Fruit fly (Drosophila melanogaster) Kc167 (cell line): ENCODE results near the gene CG18132.

ENCODE experiments used
- Myc ChIP-seq: fragments of >200 bp; optimal IDR thresholded peaks from 2 replicates; lab custom pipeline; 2017; ENCODE audit warnings: missing external identifiers
- Sin3A ChIP-seq: fragments of >200 bp; optimal IDR thresholded peaks from 2 replicates; lab custom pipeline; 2018; ENCODE audit warnings: missing external identifiers
- h ChIP-seq: fragments of >200 bp; optimal IDR thresholded peaks from 3 replicates; lab custom pipeline; 2018; ENCODE audit warnings: missing external identifiers
- insv ChIP-seq: fragments of >200 bp; optimal IDR thresholded peaks from 3 replicates; lab custom pipeline; 2018; ENCODE audit warnings: missing external identifiers
- psq ChIP-seq: fragments of >200 bp; optimal IDR thresholded peaks from 2 replicates; lab custom pipeline; 2017; ENCODE audit warnings: missing external identifiers
- ttk ChIP-seq: sonication (Bioruptor generic); optimal IDR thresholded peaks from 2 replicates; lab custom pipeline; 2017; ENCODE audit warnings: missing external identifiers

CG18132 gene

DNA sequence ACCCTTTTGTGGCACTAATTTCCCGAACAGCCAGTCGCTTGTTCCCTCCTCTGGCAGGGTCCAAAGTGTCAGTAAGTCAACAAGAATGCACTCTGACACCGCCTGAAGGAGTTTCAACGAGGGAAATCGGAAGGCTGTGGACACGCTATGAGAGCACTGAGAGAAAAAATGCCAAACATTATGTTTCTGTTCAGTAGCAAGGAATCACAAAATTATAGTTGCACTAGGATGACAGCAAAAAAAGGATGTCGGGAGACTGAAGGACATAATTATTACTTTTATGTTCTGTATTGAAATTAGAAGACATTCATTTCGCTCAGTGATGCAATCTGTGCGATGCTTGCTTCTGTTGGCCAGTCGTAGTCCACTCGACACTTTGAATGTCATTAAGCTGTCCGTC is 7.5 kb downstream of the CG18132 start:
- TF ChIP-seq ttk (lab: Kevin White, UChicago): no peak
- no peak for TF ChIP-seq psq (lab: Kevin White, UChicago)
- TF ChIP-seq insv (lab: Kevin White, UChicago): no peak
- TF ChIP-seq h (lab: Kevin White, UChicago): no peak
- no peak for TF ChIP-seq Sin3A (lab: Kevin White, UChicago)
- TF ChIP-seq Myc (lab: Kevin White, UChicago): no peak

DNA sequence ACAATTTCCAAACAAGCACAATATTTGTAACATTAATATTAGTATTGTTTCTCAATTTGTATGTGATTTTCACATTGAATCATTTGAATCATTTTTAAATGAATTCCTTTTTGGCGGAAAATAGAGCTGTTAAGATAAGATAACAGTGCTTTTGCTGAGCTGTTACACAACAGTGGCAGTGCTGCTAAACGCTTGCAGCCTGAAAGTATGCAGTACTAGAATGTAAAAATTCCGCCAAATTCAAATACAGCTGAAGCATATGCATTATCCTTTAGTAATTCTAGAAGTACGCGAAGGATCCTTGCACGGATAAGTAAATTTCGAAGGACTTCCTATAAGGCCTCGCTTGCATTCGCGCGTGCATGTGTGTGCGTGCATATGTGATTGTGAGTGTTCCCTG is 13.0 kb downstream of the CG18132 start:
- no peak for TF ChIP-seq insv (lab: Kevin White, UChicago)
- no peak for TF ChIP-seq h (lab: Kevin White, UChicago)
- TF ChIP-seq ttk (lab: Kevin White, UChicago): no peak
- no peak for TF ChIP-seq Sin3A (lab: Kevin White, UChicago)
- TF ChIP-seq Myc (lab: Kevin White, UChicago): no peak
- TF ChIP-seq psq (lab: Kevin White, UChicago): no peak

DNA sequence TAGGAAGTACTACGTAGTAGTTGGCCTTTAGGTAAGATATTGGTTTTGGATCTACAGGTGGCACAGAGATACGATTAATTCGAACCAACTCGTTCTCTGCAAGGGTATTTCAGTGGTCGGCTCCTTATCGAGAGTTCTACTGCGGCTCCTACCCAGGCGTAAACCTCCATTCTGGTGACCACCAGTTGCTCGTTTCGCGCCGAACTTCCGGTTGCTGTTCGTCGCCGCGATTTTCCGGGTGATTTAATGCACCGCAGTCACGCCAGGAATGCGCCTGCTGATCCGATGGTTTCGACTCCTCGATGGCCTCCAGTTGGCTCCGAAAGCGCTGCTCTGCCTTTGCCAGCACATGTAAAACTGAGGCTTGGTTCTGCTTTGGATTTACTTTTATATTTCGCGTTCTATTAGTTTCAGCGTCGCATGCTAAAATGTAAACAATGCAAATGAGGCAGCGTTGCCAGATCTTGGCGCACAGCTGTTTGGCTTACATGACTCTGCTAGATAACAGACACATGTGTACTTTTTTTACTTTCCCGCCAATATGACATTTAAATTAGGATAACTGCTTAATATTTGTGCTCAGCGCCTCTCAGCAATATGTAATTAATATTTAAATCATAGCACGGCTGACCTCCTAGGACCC is 14.7 kb downstream of the CG18132 start, which contains the start of gene CG7420:
Gene CG7420 (minus strand): TSS at position 446 of the 643 bp plus-strand sequence.
- TF ChIP-seq insv (lab: Kevin White, UChicago): no peak

DNA sequence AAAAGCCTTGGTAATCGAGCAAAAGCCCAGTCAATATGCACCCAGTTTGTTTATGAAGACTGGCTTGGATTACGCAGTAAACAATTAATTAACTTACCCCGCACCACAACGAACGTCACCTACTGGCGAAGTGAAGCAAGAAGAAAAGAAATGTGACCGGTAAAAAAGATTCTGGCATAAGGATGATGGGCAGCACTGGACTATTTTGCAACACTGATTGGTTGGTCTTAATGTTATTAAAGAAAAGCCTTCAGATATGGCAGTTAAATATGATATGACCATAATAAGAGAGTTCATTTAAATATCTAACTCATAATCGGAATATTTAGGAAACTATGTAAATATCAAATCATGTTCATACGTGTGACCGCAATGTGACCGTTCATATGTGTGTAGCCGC is 17.0 kb downstream of the CG18132 start, which contains the start of gene CG18131:
Gene CG18131 (minus strand): TSS at position 297 of the 400 bp plus-strand sequence.
- no peak for TF ChIP-seq Sin3A (lab: Kevin White, UChicago)
- no peak for TF ChIP-seq ttk (lab: Kevin White, UChicago)
- TF ChIP-seq insv (lab: Kevin White, UChicago): no peak
- TF ChIP-seq Myc (lab: Kevin White, UChicago): no peak
- TF ChIP-seq h (lab: Kevin White, UChicago): no peak

DNA sequence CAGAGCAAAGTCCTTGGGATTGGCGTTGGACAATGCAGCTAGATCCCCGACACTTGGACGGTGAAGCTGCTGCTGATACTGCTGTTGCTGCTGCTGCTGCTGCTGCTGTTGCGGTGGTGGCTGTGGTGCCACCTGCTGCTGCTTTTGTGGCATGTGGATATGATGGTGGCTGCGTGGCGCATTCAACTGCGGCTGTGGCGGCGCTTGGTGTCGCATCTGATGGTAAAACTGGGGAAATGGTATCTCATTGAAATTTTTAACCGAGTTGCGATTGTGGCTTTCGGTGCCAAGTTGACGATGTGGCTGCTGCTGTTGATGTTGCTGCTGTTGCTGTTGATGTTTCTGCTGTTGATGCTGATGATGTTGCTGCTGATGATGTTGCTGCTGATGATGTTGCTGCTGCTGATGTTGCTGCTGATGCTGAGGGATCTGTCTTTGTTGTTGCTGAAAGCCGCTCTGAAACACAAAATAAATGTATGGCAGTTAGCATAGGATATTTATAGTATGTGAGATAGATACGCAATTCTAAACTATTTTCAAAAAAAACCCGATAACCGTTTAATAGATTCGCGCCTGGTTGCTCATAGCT is 18.2 kb downstream of the CG18132 start:
- TF ChIP-seq h (lab: Kevin White, UChicago): no peak
- no peak for TF ChIP-seq insv (lab: Kevin White, UChicago)
- TF ChIP-seq psq (lab: Kevin White, UChicago): no peak
- TF ChIP-seq ttk (lab: Kevin White, UChicago): no peak
- TF ChIP-seq Myc (lab: Kevin White, UChicago): no peak
- no peak for TF ChIP-seq Sin3A (lab: Kevin White, UChicago)

DNA sequence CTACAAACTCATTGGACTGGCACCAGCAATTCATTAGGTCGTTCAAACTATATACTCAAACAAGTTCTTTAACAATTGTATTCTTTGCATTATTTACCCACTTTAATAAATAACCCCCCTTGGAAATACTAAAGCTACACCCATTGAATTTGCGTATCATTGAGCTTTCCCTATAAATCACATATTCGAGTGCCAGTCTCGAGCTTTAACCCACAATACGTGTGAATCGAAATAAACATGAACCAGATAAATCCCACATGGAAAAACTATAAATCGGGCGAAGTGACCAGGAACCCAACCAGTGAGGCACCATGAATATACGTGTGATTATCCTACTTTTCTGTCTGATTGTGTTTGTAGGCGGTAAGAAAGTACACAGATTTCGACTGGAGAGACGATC is 20.3 kb downstream of the CG18132 start, which contains the start of gene CG31661:
Gene CG31661 (plus strand): TSS at position 301 of the 400 bp plus-strand sequence.
- TF ChIP-seq h (lab: Kevin White, UChicago) (no peak), insv (lab: Kevin White, UChicago) (no peak), ttk (lab: Kevin White, UChicago) (no peak), Sin3A (lab: Kevin White, UChicago) (no peak), Myc (lab: Kevin White, UChicago) (no peak), psq (lab: Kevin White, UChicago) (no peak)

DNA sequence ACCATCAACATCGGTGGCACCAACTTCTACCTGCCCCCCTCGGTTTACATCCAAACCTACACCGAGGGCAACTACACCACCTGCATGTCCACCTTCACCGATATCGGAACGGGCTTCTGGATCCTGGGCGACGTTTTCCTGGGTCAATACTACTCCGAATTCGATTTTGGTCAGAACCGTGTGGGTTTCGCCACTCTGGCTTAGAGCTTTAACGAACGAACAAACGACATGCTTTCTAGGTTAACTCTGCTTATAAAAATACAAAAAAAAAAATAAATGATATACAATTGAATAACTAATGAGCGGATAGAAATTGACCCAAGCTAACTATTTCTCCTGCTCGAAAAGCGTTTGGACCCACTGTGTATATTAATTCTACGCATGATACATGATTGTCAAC is 22.1 kb downstream of the CG18132 start, which contains the start of gene CG31926:
Gene CG31926 (plus strand): TSS at position 301 of the 400 bp plus-strand sequence.
- TF ChIP-seq Myc (lab: Kevin White, UChicago): no peak
- no peak for TF ChIP-seq psq (lab: Kevin White, UChicago)
- no peak for TF ChIP-seq insv (lab: Kevin White, UChicago)
- no peak for TF ChIP-seq h (lab: Kevin White, UChicago)
- no peak for TF ChIP-seq ttk (lab: Kevin White, UChicago)
- TF ChIP-seq Sin3A (lab: Kevin White, UChicago): no peak

DNA sequence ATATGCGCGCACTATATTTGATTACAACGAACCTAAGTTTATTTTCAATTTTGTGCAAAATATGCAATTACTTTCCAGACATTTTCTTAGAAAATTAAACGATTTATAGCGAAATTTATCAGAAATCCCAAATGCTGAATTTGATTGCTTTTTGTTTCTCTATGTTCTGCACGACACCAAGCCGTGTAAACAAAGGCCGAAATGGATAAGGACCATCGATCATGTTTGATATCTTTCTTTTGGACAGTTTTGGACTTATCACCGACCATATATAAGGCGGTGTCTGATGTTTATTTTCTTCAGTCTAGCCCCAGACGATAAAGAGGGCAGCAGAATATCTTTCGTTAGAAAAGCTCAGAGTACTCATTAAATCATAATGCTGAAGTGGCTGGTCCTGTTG is 23.5 kb downstream of the CG18132 start, which contains the start of gene CG33128:
Gene CG33128 (plus strand): TSS at position 301 of the 400 bp plus-strand sequence.
- no peak for TF ChIP-seq h (lab: Kevin White, UChicago)
- TF ChIP-seq Myc (lab: Kevin White, UChicago): no peak
- TF ChIP-seq ttk (lab: Kevin White, UChicago): no peak
- no peak for TF ChIP-seq psq (lab: Kevin White, UChicago)
- no peak for TF ChIP-seq Sin3A (lab: Kevin White, UChicago)
- TF ChIP-seq insv (lab: Kevin White, UChicago): no peak

- TF ChIP-seq ttk (lab: Kevin White, UChicago) (no peak), h (lab: Kevin White, UChicago) (no peak), Sin3A (lab: Kevin White, UChicago) (no peak), psq (lab: Kevin White, UChicago) (no peak), Myc (lab: Kevin White, UChicago) (no peak), insv (lab: Kevin White, UChicago) (no peak)
Measured at dm6 chr2L:1491791-1492345, 25.4 kb downstream of the CG18132 start, which contains the start of gene CG31928. Gene CG31928 (plus strand): TSS chr2L:1492295.

DNA sequence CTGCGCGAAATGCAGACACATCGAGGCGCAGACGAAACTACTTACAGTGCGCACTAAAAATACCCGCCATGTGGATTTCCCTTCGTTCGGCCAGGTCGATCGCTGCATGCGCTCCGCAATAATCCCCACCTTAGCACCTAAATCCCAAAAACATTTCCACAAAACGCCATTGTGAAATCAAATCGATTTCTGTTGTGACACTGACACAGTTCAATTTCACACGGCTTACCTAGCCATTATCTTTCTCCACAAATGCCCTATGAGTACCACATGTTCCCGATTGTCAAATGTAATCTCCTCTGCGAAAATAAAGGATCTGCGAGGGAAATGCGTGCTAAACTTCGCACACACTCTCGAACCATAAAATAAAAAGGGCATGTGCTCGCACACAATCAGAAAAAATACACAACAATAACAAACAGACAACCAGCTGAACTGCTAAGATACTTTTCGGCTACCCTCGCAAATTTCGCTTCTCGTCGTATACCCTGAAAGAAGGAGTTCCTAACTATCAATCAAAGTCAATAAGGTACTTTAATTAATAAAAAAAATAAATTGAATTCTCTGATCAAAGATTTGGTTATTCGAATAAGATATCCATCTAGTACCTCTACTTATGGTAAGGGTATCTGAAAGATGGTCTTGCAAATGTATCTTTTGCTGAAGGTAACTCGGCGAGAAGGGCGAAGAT is 31.2 kb downstream of the CG18132 start:
- TF ChIP-seq Sin3A (lab: Kevin White, UChicago) (no peak), psq (lab: Kevin White, UChicago) (no peak), ttk (lab: Kevin White, UChicago) (no peak), h (lab: Kevin White, UChicago) (no peak), insv (lab: Kevin White, UChicago) (no peak), Myc (lab: Kevin White, UChicago) (no peak)
